Worm (Caenorhabditis elegans): Measurements from ENCODE around the gene Y54G2A.77.
"Not testable (repeated sequence)": the region's sequence is repeated elsewhere in the genome, so short reads cannot be mapped to it uniquely, and the experiment has no call there.

The Y54G2A.77 gene

DNA sequence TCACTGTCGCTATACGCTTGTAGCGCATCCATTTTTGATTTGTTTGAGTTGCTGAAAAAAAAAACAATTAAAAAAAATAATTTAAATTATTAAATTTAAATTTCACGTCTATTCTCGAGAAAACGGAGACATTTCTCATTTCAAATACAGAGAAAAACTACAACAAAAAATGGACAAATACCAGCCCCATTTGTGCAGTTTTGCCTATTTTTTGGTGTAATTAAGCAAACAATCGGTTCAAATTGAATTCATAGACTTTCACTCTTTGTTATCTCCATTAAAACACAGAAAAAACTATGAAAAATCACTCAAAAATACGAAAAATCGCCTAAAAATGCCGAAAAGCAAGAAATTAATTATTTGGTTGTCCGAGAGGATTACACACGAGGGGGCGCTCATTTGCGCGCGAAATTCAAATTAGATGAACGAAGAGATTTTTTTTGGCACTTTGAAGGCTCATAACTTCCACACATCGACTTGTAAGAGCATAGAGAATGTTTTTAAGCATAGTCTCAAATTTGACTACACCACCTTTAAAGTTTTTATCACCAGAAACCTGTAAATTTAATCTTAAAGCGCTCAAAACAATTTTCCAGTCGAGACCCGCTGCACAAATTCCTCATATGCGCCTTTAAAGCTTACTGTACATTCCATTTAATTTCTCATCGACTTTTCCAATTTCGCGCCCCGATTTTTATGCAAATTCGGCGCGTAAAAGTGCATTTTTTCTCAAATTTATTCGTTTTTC lies 20.5 kb downstream of the Y54G2A.77 start, which contains the start of gene Y54G2A.12:
TSS of gene Y54G2A.12 (minus strand) at position 51 of the 748 bp plus-strand sequence.
- no peak for TF ChIP-seq B0310.2 (tag; optimal IDR thresholded peaks at IDR 0.05)
- no peak for TF ChIP-seq hnd-1 (tag; optimal IDR thresholded peaks at IDR 0.05)
- TF ChIP-seq tbx-11 (GFP tag; IDR thresholded peaks at IDR 0.05) = no peak
- TF ChIP-seq scrt-1 (GFP tag; IDR thresholded peaks at IDR 0.05) = no peak
- TF ChIP-seq sea-1 (GFP tag; conservative IDR thresholded peaks at IDR 0.05) = no peak
- TF ChIP-seq ama-1 (optimal IDR thresholded peaks at IDR 0.05) = no peak
- no peak for TF ChIP-seq ceh-13 (GFP tag; optimal IDR thresholded peaks at IDR 0.05)
- TF ChIP-seq F13C5.2 (tag; optimal IDR thresholded peaks at IDR 0.05) = no peak
- TF ChIP-seq flt-1 (GFP tag; IDR thresholded peaks at IDR 0.05) = no peak
- no peak for TF ChIP-seq ets-7 (tag; optimal IDR thresholded peaks at IDR 0.05)
- TF ChIP-seq tbx-37 (GFP tag; conservative IDR thresholded peaks at IDR 0.05) = no peak
- TF ChIP-seq aly-1 (tag; optimal IDR thresholded peaks at IDR 0.05) = no peak

DNA sequence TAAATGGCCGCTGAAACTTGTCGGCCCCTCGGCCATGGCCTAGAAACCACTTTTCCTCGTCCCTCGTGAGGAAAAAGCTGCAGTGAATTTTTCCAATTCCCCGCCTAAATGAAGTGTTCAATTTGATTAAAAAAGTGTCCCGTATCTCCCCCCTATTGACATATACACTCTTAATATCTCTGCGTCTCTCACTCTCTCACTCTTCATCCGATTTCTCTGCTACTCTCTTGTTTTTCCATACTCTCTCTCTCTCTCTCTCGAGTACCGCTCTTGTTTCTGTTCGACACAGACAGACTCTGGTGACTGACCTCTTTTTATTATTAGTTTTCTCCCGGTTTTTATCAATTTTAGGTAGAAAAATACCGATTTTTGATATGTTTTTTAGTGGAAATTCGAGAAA lies 22.6 kb downstream of the Y54G2A.77 start:
- no peak for TF ChIP-seq sea-1 (GFP tag; conservative IDR thresholded peaks at IDR 0.05)
- no peak for TF ChIP-seq F13C5.2 (tag; optimal IDR thresholded peaks at IDR 0.05)
- no peak for TF ChIP-seq aly-1 (tag; optimal IDR thresholded peaks at IDR 0.05)
- no peak for TF ChIP-seq tbx-11 (GFP tag; IDR thresholded peaks at IDR 0.05)
- TF ChIP-seq hnd-1 (tag; optimal IDR thresholded peaks at IDR 0.05) = no peak
- TF ChIP-seq scrt-1 (GFP tag; IDR thresholded peaks at IDR 0.05) = no peak
- no peak for TF ChIP-seq tra-4 (tag; optimal IDR thresholded peaks at IDR 0.05)
- no peak for TF ChIP-seq flt-1 (GFP tag; IDR thresholded peaks at IDR 0.05)
- no peak for TF ChIP-seq B0310.2 (tag; optimal IDR thresholded peaks at IDR 0.05)
- no peak for TF ChIP-seq ceh-36 (tag; optimal IDR thresholded peaks at IDR 0.05)
- TF ChIP-seq hmbx-1 (tag; optimal IDR thresholded peaks at IDR 0.05) = no peak
- TF ChIP-seq pes-1 (GFP tag; IDR thresholded peaks at IDR 0.05) = no peak
- TF ChIP-seq tbx-37 (GFP tag; conservative IDR thresholded peaks at IDR 0.05) = no peak
- no peak for TF ChIP-seq hmg-4 (GFP tag; optimal IDR thresholded peaks at IDR 0.05)
- TF ChIP-seq ama-1 (optimal IDR thresholded peaks at IDR 0.05) = no peak
- no peak for TF ChIP-seq ets-7 (tag; optimal IDR thresholded peaks at IDR 0.05)
- TF ChIP-seq ceh-13 (GFP tag; optimal IDR thresholded peaks at IDR 0.05) = no peak

ce11 chrIV:2788389-2788788 lies 25.9 kb downstream of the Y54G2A.77 start, which contains the start of gene atln-1:
Gene atln-1 (plus strand): TSS chrIV:2788689.
- TF ChIP-seq B0310.2 (tag; optimal IDR thresholded peaks at IDR 0.05); hnd-1 (tag; optimal IDR thresholded peaks at IDR 0.05); hmg-4 (GFP tag; optimal IDR thresholded peaks at IDR 0.05): not testable (repeated sequence)

DNA sequence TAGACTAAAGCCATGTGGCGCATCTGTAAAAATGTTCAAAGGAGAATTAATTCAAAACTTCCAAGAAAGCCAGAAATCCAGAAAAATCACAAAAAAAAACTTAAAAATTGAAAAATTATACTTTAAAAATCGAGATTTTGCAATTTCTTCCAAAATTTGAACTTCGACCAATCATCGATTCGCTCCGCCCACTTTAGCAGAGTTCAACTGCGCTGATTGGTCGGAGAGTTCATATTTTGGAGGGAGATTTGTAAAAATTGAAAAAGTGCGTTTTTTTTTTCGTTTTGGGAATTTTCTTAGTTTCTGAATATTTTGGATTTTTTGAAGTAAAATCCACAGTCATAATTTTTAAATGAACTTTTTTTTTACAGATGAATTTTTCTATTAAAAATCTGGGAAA lies 31.5 kb downstream of the Y54G2A.77 start:
- TF ChIP-seq ama-1 (optimal IDR thresholded peaks at IDR 0.05) = no peak
- TF ChIP-seq ceh-36 (tag; optimal IDR thresholded peaks at IDR 0.05) = no peak
- TF ChIP-seq ceh-13 (GFP tag; optimal IDR thresholded peaks at IDR 0.05) = no peak
- TF ChIP-seq ets-7 (tag; optimal IDR thresholded peaks at IDR 0.05) = no peak
- no peak for TF ChIP-seq B0310.2 (tag; optimal IDR thresholded peaks at IDR 0.05)
- TF ChIP-seq hmbx-1 (tag; optimal IDR thresholded peaks at IDR 0.05) = no peak
- TF ChIP-seq hnd-1 (tag; optimal IDR thresholded peaks at IDR 0.05) = no peak
- TF ChIP-seq tra-4 (tag; optimal IDR thresholded peaks at IDR 0.05) = no peak
- no peak for TF ChIP-seq pes-1 (GFP tag; IDR thresholded peaks at IDR 0.05)
- no peak for TF ChIP-seq aly-1 (tag; optimal IDR thresholded peaks at IDR 0.05)
- no peak for TF ChIP-seq hmg-4 (GFP tag; optimal IDR thresholded peaks at IDR 0.05)
- no peak for TF ChIP-seq flt-1 (GFP tag; IDR thresholded peaks at IDR 0.05)
- no peak for TF ChIP-seq tbx-11 (GFP tag; IDR thresholded peaks at IDR 0.05)
- no peak for TF ChIP-seq scrt-1 (GFP tag; IDR thresholded peaks at IDR 0.05)
- no peak for TF ChIP-seq sea-1 (GFP tag; conservative IDR thresholded peaks at IDR 0.05)
- TF ChIP-seq F13C5.2 (tag; optimal IDR thresholded peaks at IDR 0.05) = no peak

DNA sequence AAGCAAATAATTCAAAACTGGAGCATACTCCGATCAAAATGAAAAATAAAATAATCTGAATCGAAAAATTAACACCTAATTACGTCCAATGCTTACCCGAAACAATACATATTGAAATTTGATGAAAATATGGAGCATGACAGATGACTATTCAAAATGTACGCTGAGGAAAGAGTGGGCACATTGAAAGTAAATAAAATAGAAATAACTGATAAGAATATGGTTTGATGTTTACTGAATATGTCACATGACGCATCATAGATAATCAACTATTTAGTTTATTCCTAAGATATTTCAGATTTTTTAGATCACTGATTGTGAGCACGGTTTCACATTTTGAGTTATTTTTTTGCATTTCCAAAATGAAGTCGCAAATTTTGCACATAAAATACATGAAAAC lies 35.9 kb downstream of the Y54G2A.77 start, which contains the start of gene Y54G2A.52:
TSS of gene Y54G2A.52 (minus strand) at position 348 of the 400 bp plus-strand sequence.
- TF ChIP-seq hnd-1 (tag; optimal IDR thresholded peaks at IDR 0.05) (no peak), tra-4 (tag; optimal IDR thresholded peaks at IDR 0.05) (no peak), scrt-1 (GFP tag; IDR thresholded peaks at IDR 0.05) (no peak), ama-1 (optimal IDR thresholded peaks at IDR 0.05) (no peak), hmbx-1 (tag; optimal IDR thresholded peaks at IDR 0.05) (no peak), flt-1 (GFP tag; IDR thresholded peaks at IDR 0.05) (no peak), tbx-11 (GFP tag; IDR thresholded peaks at IDR 0.05) (no peak), ets-7 (tag; optimal IDR thresholded peaks at IDR 0.05) (no peak), B0310.2 (tag; optimal IDR thresholded peaks at IDR 0.05) (no peak), aly-1 (tag; optimal IDR thresholded peaks at IDR 0.05) (no peak), tbx-37 (GFP tag; conservative IDR thresholded peaks at IDR 0.05) (no peak), pes-1 (GFP tag; IDR thresholded peaks at IDR 0.05) (no peak), sea-1 (GFP tag; conservative IDR thresholded peaks at IDR 0.05) (no peak), ceh-36 (tag; optimal IDR thresholded peaks at IDR 0.05) (no peak), F13C5.2 (tag; optimal IDR thresholded peaks at IDR 0.05) (no peak), hmg-4 (GFP tag; optimal IDR thresholded peaks at IDR 0.05) (no peak), ceh-13 (GFP tag; optimal IDR thresholded peaks at IDR 0.05) (no peak)

ce11 chrIV:2799389-2799788 lies 36.9 kb downstream of the Y54G2A.77 start, which contains the start of gene Y54G2A.10:
Gene Y54G2A.10 (plus strand): TSS chrIV:2799689.
- TF ChIP-seq ets-7 (tag; optimal IDR thresholded peaks at IDR 0.05) = no peak
- TF ChIP-seq ceh-36 (tag; optimal IDR thresholded peaks at IDR 0.05) = no peak
- no peak for TF ChIP-seq ceh-13 (GFP tag; optimal IDR thresholded peaks at IDR 0.05)
- TF ChIP-seq B0310.2 (tag; optimal IDR thresholded peaks at IDR 0.05) = no peak
- TF ChIP-seq hnd-1 (tag; optimal IDR thresholded peaks at IDR 0.05) = no peak
- TF ChIP-seq F13C5.2 (tag; optimal IDR thresholded peaks at IDR 0.05) = no peak
- TF ChIP-seq ama-1 (optimal IDR thresholded peaks at IDR 0.05) = no peak
- TF ChIP-seq aly-1 (tag; optimal IDR thresholded peaks at IDR 0.05) = no peak
- TF ChIP-seq pes-1 (GFP tag; IDR thresholded peaks at IDR 0.05) = no peak
- no peak for TF ChIP-seq flt-1 (GFP tag; IDR thresholded peaks at IDR 0.05)
- no peak for TF ChIP-seq hmg-4 (GFP tag; optimal IDR thresholded peaks at IDR 0.05)
- TF ChIP-seq tbx-37 (GFP tag; conservative IDR thresholded peaks at IDR 0.05) = no peak

ce11 chrIV:2799890-2800289 lies 37.4 kb downstream of the Y54G2A.77 start:
- TF ChIP-seq B0310.2 (tag; optimal IDR thresholded peaks at IDR 0.05) = no peak
- TF ChIP-seq tbx-37 (GFP tag; conservative IDR thresholded peaks at IDR 0.05) = no peak
- TF ChIP-seq ceh-36 (tag; optimal IDR thresholded peaks at IDR 0.05) = no peak
